Worm (Caenorhabditis elegans): ENCODE results near the gene kup-1.

ce11 chrV:12036129-12036528 is 4.5 kb downstream of the kup-1 start:
- TF ChIP-seq aly-2 (tag; optimal IDR thresholded peaks at IDR 0.05) (no peak), mdl-1 (tag; optimal IDR thresholded peaks at IDR 0.05) (no peak), alr-1 (tag; optimal IDR thresholded peaks at IDR 0.05) (no peak)

Measured in whole organism, L2 larva.